ENCODE assay signal across 1 fruit fly cellular context in genomic region chr3R:19836687-19837086, dm6.
TF ChIP-seq lines count a peak whose summit lies in the region.

Gene bnl (minus strand): TSS chr3R:19836817.

TF ChIP-seq in whole organism, embryonic, 481 proteins besides CTCF, POLR2A, EP300 and RAD21 (continued from another document and continues in another):
- TF ChIP-seq CG18599 (GFP tag; optimal IDR thresholded peaks at IDR 0.05; lab: Kevin White, UChicago) (peak; percentile 54), Ssrp (tag; optimal IDR thresholded peaks at IDR 0.05; lab: Kevin White, UChicago) (no peak), gcm (GFP tag; optimal IDR thresholded peaks at IDR 0.05; lab: Kevin White, UChicago) (peak; percentile 77), CG7839 (tag; optimal IDR thresholded peaks at IDR 0.05; lab: Kevin White, UChicago) (no peak), CG4820 (GFP tag; optimal IDR thresholded peaks at IDR 0.05; lab: Kevin White, UChicago) (no peak), jing (GFP tag; optimal IDR thresholded peaks at IDR 0.05; lab: Kevin White, UChicago) (peak; percentile 69), CG17568 (GFP tag; optimal IDR thresholded peaks at IDR 0.05; lab: Kevin White, UChicago) (peak; percentile 16), prd (optimal IDR thresholded peaks at IDR 0.05; lab: Kevin White, UChicago) (no peak), prd (GFP tag; IDR thresholded peaks at IDR 0.05; lab: Robert Waterston, UW) (peak; percentile 53; the same call in 2 of the 3 replicates), CG3726 (GFP tag; IDR thresholded peaks at IDR 0.05; lab: Robert Waterston, UW) (0 out of 3 replicates have a peak, but pooled peaks have one; percentile 7), CG7357 (GFP tag; IDR thresholded peaks at IDR 0.05; lab: Robert Waterston, UW) (0 out of 3 replicates have a peak, but pooled peaks have one; percentile 20), fd96Cb (tag; optimal IDR thresholded peaks at IDR 0.05; lab: Kevin White, UChicago) (no peak), CG34422 (GFP tag; IDR thresholded peaks at IDR 0.05; lab: Robert Waterston, UW) (no peak; the same call in 2 of the 3 replicates), Dfd (GFP tag; optimal IDR thresholded peaks at IDR 0.05; lab: Kevin White, UChicago) (no peak), CG6791 (GFP tag; IDR thresholded peaks at IDR 0.05; lab: Robert Waterston, UW; ENCODE audit: partially characterized antibody) (peak; percentile 73), tio (GFP tag; optimal IDR thresholded peaks at IDR 0.05; lab: Kevin White, UChicago) (no peak), toy (GFP tag; IDR thresholded peaks at IDR 0.05; lab: Robert Waterston, UW) (peak; percentile 38; the same call in 1 of the 2 replicates), CG30403 (GFP tag; optimal IDR thresholded peaks at IDR 0.05; lab: Kevin White, UChicago) (no peak), tin (GFP tag; optimal IDR thresholded peaks at IDR 0.05; lab: Kevin White, UChicago) (peak; percentile 15), pb (GFP tag; optimal IDR thresholded peaks at IDR 0.05; lab: Kevin White, UChicago) (peak; percentile 72), ap (GFP tag; IDR thresholded peaks at IDR 0.05; lab: Robert Waterston, UW) (no peak), tap (tag; optimal IDR thresholded peaks at IDR 0.05; lab: Kevin White, UChicago) (peak; percentile 43), lola (GFP tag; optimal IDR thresholded peaks at IDR 0.05; lab: Kevin White, UChicago) (no peak), sens (GFP tag; lab: Kevin White, UChicago) (peak; percentile 90), CG5953 (GFP tag; IDR thresholded peaks at IDR 0.05; lab: Robert Waterston, UW) (no peak; the same call in 1 of the 2 replicates), CG2678 (tag; optimal IDR thresholded peaks at IDR 0.05; lab: Kevin White, UChicago) (peak; percentile 46), C15 (GFP tag; IDR thresholded peaks at IDR 0.05; lab: Robert Waterston, UW) (no peak), CG7271 (tag; optimal IDR thresholded peaks at IDR 0.05; lab: Kevin White, UChicago) (no peak), ash1 (GFP tag; optimal IDR thresholded peaks at IDR 0.05; lab: Kevin White, UChicago) (peak; percentile 77), CG1832 (GFP tag; optimal IDR thresholded peaks at IDR 0.05; lab: Kevin White, UChicago) (peak; percentile 94), Sry-β (GFP tag; optimal IDR thresholded peaks at IDR 0.05; lab: Kevin White, UChicago) (no peak), sug (tag; optimal IDR thresholded peaks at IDR 0.05; lab: Kevin White, UChicago) (peak; percentile 62), stc (GFP tag; IDR thresholded peaks at IDR 0.05; lab: Robert Waterston, UW) (no peak), Dref (GFP tag; IDR thresholded peaks at IDR 0.05; lab: Robert Waterston, UW) (no peak), CG12104 (GFP tag; optimal IDR thresholded peaks at IDR 0.05; lab: Kevin White, UChicago) (no peak), ro (GFP tag; IDR thresholded peaks at IDR 0.05; lab: Robert Waterston, UW) (no peak), pho (GFP tag; optimal IDR thresholded peaks at IDR 0.05; lab: Kevin White, UChicago) (no peak), CG1792 (GFP tag; optimal IDR thresholded peaks at IDR 0.05; lab: Kevin White, UChicago) (no peak), Mes4 (GFP tag; optimal IDR thresholded peaks at IDR 0.05; lab: Kevin White, UChicago) (peak; percentile 6), psq (GFP tag; optimal IDR thresholded peaks at IDR 0.05; lab: Kevin White, UChicago) (no peak), zen (tag; optimal IDR thresholded peaks at IDR 0.05; lab: Kevin White, UChicago) (peak; percentile 17), CG11695 (GFP tag; IDR thresholded peaks at IDR 0.05; lab: Robert Waterston, UW) (peak; percentile 58; the same call in 2 of the 3 replicates), caup (GFP tag; optimal IDR thresholded peaks at IDR 0.05; lab: Kevin White, UChicago; ENCODE audit: severe bottlenecking) (peak; percentile 62), Aef1 (GFP tag; IDR thresholded peaks at IDR 0.05; lab: Robert Waterston, UW) (no peak), CG15073 (GFP tag; optimal IDR thresholded peaks at IDR 0.05; lab: Kevin White, UChicago) (no peak), kay (GFP tag; optimal IDR thresholded peaks at IDR 0.05; lab: Kevin White, UChicago) (no peak), abd-A (tag; optimal IDR thresholded peaks at IDR 0.05; lab: Kevin White, UChicago) (peak; percentile 57), Six4 (GFP tag; optimal IDR thresholded peaks at IDR 0.05; lab: Kevin White, UChicago) (no peak), trem (tag; optimal IDR thresholded peaks at IDR 0.05; lab: Kevin White, UChicago) (peak; percentile 41), tup (GFP tag; optimal IDR thresholded peaks at IDR 0.05; lab: Kevin White, UChicago) (no peak), Doc3 (GFP tag; IDR thresholded peaks at IDR 0.05; lab: Robert Waterston, UW; ENCODE audit: partially characterized antibody) (0 out of 3 replicates have a peak, but pooled peaks have one; percentile 21), CG4617 (GFP tag; optimal IDR thresholded peaks at IDR 0.05; lab: Kevin White, UChicago; ENCODE audit: borderline replicate concordance) (no peak), z (GFP tag; IDR thresholded peaks at IDR 0.05; lab: Robert Waterston, UW) (no peak), E2f2 (GFP tag; IDR thresholded peaks at IDR 0.05; lab: Robert Waterston, UW) (peak; percentile 54), amos (GFP tag; IDR thresholded peaks at IDR 0.05; lab: Robert Waterston, UW; ENCODE audit: partially characterized antibody) (peak; percentile 62), CG30431 (GFP tag; optimal IDR thresholded peaks at IDR 0.05; lab: Kevin White, UChicago) (no peak), insv (GFP tag; optimal IDR thresholded peaks at IDR 0.05; lab: Kevin White, UChicago) (peak in 1 of 2 experiments; percentile 39), Nf-YA (GFP tag; IDR thresholded peaks at IDR 0.05; lab: Robert Waterston, UW) (0 out of 2 replicates have a peak, but pooled peaks have one; percentile 31), gt (GFP tag; IDR thresholded peaks at IDR 0.05; lab: Robert Waterston, UW) (no peak), Awh (GFP tag; IDR thresholded peaks at IDR 0.05; lab: Robert Waterston, UW) (peak; percentile 62; the same call in 1 of the 2 replicates), Ets97D (GFP tag; optimal IDR thresholded peaks at IDR 0.05; lab: Kevin White, UChicago) (no peak), CG1233 (GFP tag; optimal IDR thresholded peaks at IDR 0.05; lab: Kevin White, UChicago) (peak; percentile 20), Mad (GFP tag; optimal IDR thresholded peaks at IDR 0.05; lab: Kevin White, UChicago) (peak; percentile 65), ham (GFP tag; IDR thresholded peaks at IDR 0.05; lab: Robert Waterston, UW) (no peak), CG4282 (GFP tag; optimal IDR thresholded peaks at IDR 0.05; lab: Kevin White, UChicago) (peak; percentile 36), CG8089 (GFP tag; optimal IDR thresholded peaks at IDR 0.05; lab: Kevin White, UChicago) (peak; percentile 47), crc (GFP tag; optimal IDR thresholded peaks at IDR 0.05; lab: Kevin White, UChicago) (no peak), scrt (GFP tag; optimal IDR thresholded peaks at IDR 0.05; lab: Kevin White, UChicago) (no peak), cato (GFP tag; optimal IDR thresholded peaks at IDR 0.05; lab: Kevin White, UChicago; ENCODE audit: borderline replicate concordance) (no peak), cad (GFP tag; optimal IDR thresholded peaks at IDR 0.05; lab: Kevin White, UChicago) (no peak), MTF-1 (GFP tag; optimal IDR thresholded peaks at IDR 0.05; lab: Kevin White, UChicago; ENCODE audit: borderline replicate concordance) (peak; percentile 41), Hsf (GFP tag; optimal IDR thresholded peaks at IDR 0.05; lab: Kevin White, UChicago) (no peak), hkb (optimal IDR thresholded peaks at IDR 0.05; lab: Kevin White, UChicago) (no peak), hkb (GFP tag; IDR thresholded peaks at IDR 0.05; lab: Robert Waterston, UW) (peak; percentile 75), nerfin-2 (GFP tag; IDR thresholded peaks at IDR 0.05; lab: Robert Waterston, UW; ENCODE audit: partially characterized antibody) (no peak), CG10147 (GFP tag; optimal IDR thresholded peaks at IDR 0.05; lab: Kevin White, UChicago) (peak; percentile 18), CG12744 (GFP tag; optimal IDR thresholded peaks at IDR 0.05; lab: Kevin White, UChicago) (peak; percentile 61), CG14050 (GFP tag; IDR thresholded peaks at IDR 0.05; lab: Robert Waterston, UW) (peak; percentile 43; the same call in 1 of the 3 replicates), en (GFP tag; optimal IDR thresholded peaks at IDR 0.05; lab: Kevin White, UChicago) (no peak), CG11398 (GFP tag; optimal IDR thresholded peaks at IDR 0.05; lab: Kevin White, UChicago) (peak; percentile 8), ftz-f1 (GFP tag; optimal IDR thresholded peaks at IDR 0.05; lab: Kevin White, UChicago) (peak; percentile 81), CG15601 (tag; optimal IDR thresholded peaks at IDR 0.05; lab: Kevin White, UChicago) (peak; percentile 2), CG3407 (GFP tag; optimal IDR thresholded peaks at IDR 0.05; lab: Kevin White, UChicago) (no peak), her (GFP tag; optimal IDR thresholded peaks at IDR 0.05; lab: Kevin White, UChicago) (peak; percentile 69), eve (GFP tag; optimal IDR thresholded peaks at IDR 0.05; lab: Kevin White, UChicago) (no peak), kni (GFP tag; optimal IDR thresholded peaks at IDR 0.05; lab: Kevin White, UChicago) (peak; percentile 78), dm (GFP tag; optimal IDR thresholded peaks at IDR 0.05; lab: Kevin White, UChicago) (peak; percentile 43), CG13123 (GFP tag; optimal IDR thresholded peaks at IDR 0.05; lab: Kevin White, UChicago) (no peak), unc-4 (GFP tag; IDR thresholded peaks at IDR 0.05; lab: Robert Waterston, UW; ENCODE audit: partially characterized antibody) (no peak), p53 (GFP tag; optimal IDR thresholded peaks at IDR 0.05; lab: Kevin White, UChicago) (no peak), esg (GFP tag; conservative IDR thresholded peaks at IDR 0.05; lab: Robert Waterston, UW) (no peak), vfl (GFP tag; optimal IDR thresholded peaks at IDR 0.05; lab: Kevin White, UChicago) (peak; percentile 32), NfI (GFP tag; optimal IDR thresholded peaks at IDR 0.05; lab: Kevin White, UChicago) (peak; percentile 29), CG3281 (GFP tag; optimal IDR thresholded peaks at IDR 0.05; lab: Kevin White, UChicago) (peak; percentile 64), PHDP (tag; optimal IDR thresholded peaks at IDR 0.05; lab: Kevin White, UChicago) (peak; percentile 22), CG6272 (GFP tag; IDR thresholded peaks at IDR 0.05; lab: Robert Waterston, UW) (no peak), CG7987 (GFP tag; optimal IDR thresholded peaks at IDR 0.05; lab: Kevin White, UChicago) (peak; percentile 62), CG8281 (tag; optimal IDR thresholded peaks at IDR 0.05; lab: Kevin White, UChicago) (no peak), crp (GFP tag; optimal IDR thresholded peaks at IDR 0.05; lab: Kevin White, UChicago) (peak in 1 of 2 experiments; percentile 60), nmo (GFP tag; optimal IDR thresholded peaks at IDR 0.05; lab: Kevin White, UChicago) (peak; percentile 11), Bgb (GFP tag; IDR thresholded peaks at IDR 0.05; lab: Robert Waterston, UW; ENCODE audit: partially characterized antibody) (peak; percentile 76), CG1024 (GFP tag; IDR thresholded peaks at IDR 0.05; lab: Robert Waterston, UW) (no peak), CG12769 (tag; optimal IDR thresholded peaks at IDR 0.05; lab: Kevin White, UChicago) (peak; percentile 86), CG34376 (GFP tag; optimal IDR thresholded peaks at IDR 0.05; lab: Kevin White, UChicago) (peak; percentile 61), D19B (GFP tag; optimal IDR thresholded peaks at IDR 0.05; lab: Kevin White, UChicago) (no peak), CG9437 (GFP tag; optimal IDR thresholded peaks at IDR 0.05; lab: Kevin White, UChicago) (no peak), mirr (GFP tag; optimal IDR thresholded peaks at IDR 0.05; lab: Kevin White, UChicago) (peak; percentile 83), sim (GFP tag; IDR thresholded peaks at IDR 0.05; lab: Robert Waterston, UW) (peak; percentile 13; the same call in 1 of the 2 replicates), CG3847 (GFP tag; IDR thresholded peaks at IDR 0.05; lab: Robert Waterston, UW) (peak; percentile 28; the same call in 1 of the 2 replicates), CG10321 (GFP tag; IDR thresholded peaks at IDR 0.05; lab: Robert Waterston, UW) (no peak), bowl (GFP tag; IDR thresholded peaks at IDR 0.05; lab: Robert Waterston, UW) (no peak; the same call in 1 of the 2 replicates), Ets65A (GFP tag; lab: Kevin White, UChicago) (no peak), CG10209 (GFP tag; optimal IDR thresholded peaks at IDR 0.05; lab: Kevin White, UChicago) (peak; percentile 15), MBD-R2 (GFP tag; IDR thresholded peaks at IDR 0.05; lab: Robert Waterston, UW) (peak; percentile 22; the same call in 1 of the 2 replicates), lov (optimal IDR thresholded peaks at IDR 0.05; lab: Kevin White, UChicago) (no peak), lov (GFP tag; IDR thresholded peaks at IDR 0.05; lab: Robert Waterston, UW) (peak; percentile 53; the same call in 2 of the 3 replicates), ATbp (GFP tag; optimal IDR thresholded peaks at IDR 0.05; lab: Kevin White, UChicago) (no peak), Oaz (GFP tag; IDR thresholded peaks at IDR 0.05; lab: Robert Waterston, UW) (0 out of 2 replicates have a peak, but pooled peaks have one; percentile 28), tgo (GFP tag; IDR thresholded peaks at IDR 0.05; lab: Robert Waterston, UW) (0 out of 3 replicates have a peak, but pooled peaks have one; percentile 17), CG6683 (GFP tag; optimal IDR thresholded peaks at IDR 0.05; lab: Kevin White, UChicago) (no peak), NK7.1 (GFP tag; optimal IDR thresholded peaks at IDR 0.05; lab: Kevin White, UChicago) (no peak), Rx (GFP tag; IDR thresholded peaks at IDR 0.05; lab: Robert Waterston, UW) (no peak), Nf-YC (tag; optimal IDR thresholded peaks at IDR 0.05; lab: Kevin White, UChicago) (peak; percentile 64), B-H2 (GFP tag; optimal IDR thresholded peaks at IDR 0.05; lab: Kevin White, UChicago) (peak; percentile 60), fd102C (GFP tag; optimal IDR thresholded peaks at IDR 0.05; lab: Kevin White, UChicago) (peak; percentile 48), CG13894 (tag; optimal IDR thresholded peaks at IDR 0.05; lab: Kevin White, UChicago) (peak; percentile 84), CG2120 (GFP tag; optimal IDR thresholded peaks at IDR 0.05; lab: Kevin White, UChicago) (peak; percentile 21), emc (GFP tag; optimal IDR thresholded peaks at IDR 0.05; lab: Kevin White, UChicago) (no peak), CG3995 (GFP tag; optimal IDR thresholded peaks at IDR 0.05; lab: Kevin White, UChicago) (no peak), Dad (GFP tag; optimal IDR thresholded peaks at IDR 0.05; lab: Kevin White, UChicago) (peak; percentile 74), trh (GFP tag; optimal IDR thresholded peaks at IDR 0.05; lab: Kevin White, UChicago) (no peak)
